Worm (Caenorhabditis elegans) whole organism, mixed stage, embryonic: ENCODE measurements around the gene F10G7.12.
"Not testable (repeated sequence)": the region's sequence is repeated elsewhere in the genome, so short reads cannot be mapped to it uniquely, and the experiment has no call there.

ENCODE experiments used
- elt-3 ChIP-seq: fragments of 150-350 bp; optimal IDR thresholded peaks from 2 replicates; lab custom pipeline; 2014; ENCODE audit warnings: missing biosample characterization, missing genetic modification characterization
- lsy-2 ChIP-seq: fragments of 150-350 bp; optimal IDR thresholded peaks from 2 replicates; lab custom pipeline; 2014; ENCODE audit warnings: missing biosample characterization, missing genetic modification characterization
- mep-1 ChIP-seq: fragments of 150-350 bp; optimal IDR thresholded peaks from 2 replicates; lab custom pipeline; 2017; ENCODE audit warnings: missing biosample characterization, missing genetic modification reagents, missing genetic modification characterization, inconsistent platforms
- nhr-28 ChIP-seq: fragments of 150-350 bp; optimal IDR thresholded peaks from 2 replicates; lab custom pipeline; 2014; ENCODE audit warnings: missing biosample characterization, missing genetic modification characterization
- nhr-76 ChIP-seq: sonication (generic microtip); optimal IDR thresholded peaks from 2 replicates; lab custom pipeline; 2017; ENCODE audit warnings: missing biosample characterization, missing genetic modification characterization
- snpc-4 ChIP-seq: fragments of 150-350 bp; optimal IDR thresholded peaks from 2 replicates; lab custom pipeline; 2014; ENCODE audit warnings: missing biosample characterization, missing genetic modification characterization
- unc-39 ChIP-seq: fragments of 150-350 bp; optimal IDR thresholded peaks from 2 replicates; lab custom pipeline; 2014; ENCODE audit warnings: missing biosample characterization, missing genetic modification characterization
- unc-62 ChIP-seq: fragments of 150-350 bp; optimal IDR thresholded peaks from 2 replicates; lab custom pipeline; 2014; ENCODE audit warnings: missing biosample characterization, missing genetic modification reagents, missing genetic modification characterization

DNA sequence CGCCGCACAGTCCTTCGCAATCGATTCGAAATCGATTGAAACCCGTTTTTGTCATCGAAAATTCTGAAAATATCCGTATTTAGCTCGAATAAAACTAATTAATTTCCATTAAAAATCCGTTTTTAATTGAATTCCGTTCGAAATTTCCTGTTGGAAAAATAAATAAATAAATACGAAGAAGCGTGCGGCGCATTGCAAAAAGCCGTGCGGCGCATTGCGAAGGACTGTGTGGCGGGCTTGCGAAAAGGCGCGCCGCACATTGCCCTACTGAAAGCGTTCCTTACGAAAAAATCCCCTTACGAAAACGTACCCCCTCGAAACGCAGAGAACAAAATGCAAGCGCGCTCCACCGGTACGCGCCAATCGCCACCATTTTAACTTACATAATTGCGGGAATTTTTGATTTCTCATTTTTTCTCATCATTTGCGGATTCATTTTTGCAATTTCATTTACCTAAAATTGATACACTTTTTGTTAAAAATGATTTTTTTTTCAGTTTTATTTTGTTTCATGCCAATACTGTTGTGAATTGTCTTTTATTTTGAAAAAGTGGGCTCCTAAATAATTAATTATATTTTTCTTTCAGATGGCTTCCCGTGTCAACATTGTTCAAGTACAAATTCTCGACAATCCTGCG lies 12.0 kb downstream of the F10G7.12 start, which contains the start of gene unc-85:
- TF ChIP-seq nhr-28; elt-3 (tag; lab: Kevin White, UChicago); nhr-76 (tag; lab: Kevin White, UChicago); snpc-4 (tag; lab: Kevin White, UChicago); unc-62 (GFP tag; lab: Kevin White, UChicago); unc-39 (tag; lab: Kevin White, UChicago): not testable (repeated sequence)
- TF ChIP-seq lsy-2 (tag; lab: Kevin White, UChicago) (peak; percentile 67), mep-1 (peak; percentile 70)
